In the genomic region with DNA sequence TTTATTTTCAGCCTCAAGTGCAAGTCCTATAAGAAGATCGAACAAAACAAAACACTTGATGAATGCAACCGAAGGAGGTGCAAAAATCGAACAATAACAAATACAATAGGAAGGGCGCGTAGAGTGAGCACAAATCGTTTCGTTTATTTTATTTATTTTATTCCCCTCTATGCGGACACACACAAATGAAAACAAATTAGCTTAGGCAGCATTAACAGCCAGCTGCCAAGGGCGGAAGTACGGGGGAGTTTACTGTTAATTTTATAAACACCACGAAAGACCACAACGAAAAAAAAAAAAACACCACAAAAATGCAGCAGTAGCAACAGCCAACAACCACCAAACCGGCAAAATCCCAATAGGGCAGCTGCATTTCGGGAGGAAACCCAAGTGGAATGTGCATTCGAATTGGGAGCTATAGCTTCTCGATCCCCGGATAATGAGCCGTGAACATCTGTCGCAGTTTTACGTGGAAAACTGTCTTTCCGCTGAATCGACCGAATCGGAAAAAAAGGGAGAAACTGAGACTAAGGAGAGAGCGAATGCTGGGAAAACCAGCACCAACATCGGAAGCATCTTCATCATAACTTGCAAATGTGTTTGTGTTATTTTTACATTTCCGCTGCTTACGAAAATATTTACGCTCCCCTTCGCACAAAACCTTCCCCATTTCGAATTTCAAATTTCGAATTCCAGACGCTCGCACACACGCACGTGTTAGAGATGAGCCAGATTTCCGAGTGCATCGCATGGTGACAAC, we compare ENCODE assay signal across 2 fruit fly cellular contexts.
TF ChIP-seq lines count a peak whose summit lies in the region.

No protein-coding gene starts in this region.

- no peak for TF ChIP-seq CTCF in whole organism, embryonic (GFP tag; optimal IDR thresholded peaks at IDR 0.05; lab: Kevin White, UChicago)

TF ChIP-seq in whole organism, adult, 20 proteins besides CTCF, POLR2A, EP300 and RAD21:
- TF ChIP-seq tj (GFP tag; optimal IDR thresholded peaks at IDR 0.05; lab: Kevin White, UChicago) = peak; percentile 58
- TF ChIP-seq pad (GFP tag; optimal IDR thresholded peaks at IDR 0.05; lab: Kevin White, UChicago) = peak; percentile 13
- TF ChIP-seq CG5204 (GFP tag; optimal IDR thresholded peaks at IDR 0.05; lab: Kevin White, UChicago) = no peak
- TF ChIP-seq toe (GFP tag; optimal IDR thresholded peaks at IDR 0.05; lab: Kevin White, UChicago) = no peak
- TF ChIP-seq CG7101 (tag; optimal IDR thresholded peaks at IDR 0.05; lab: Kevin White, UChicago) = no peak
- TF ChIP-seq CG12768 (GFP tag; optimal IDR thresholded peaks at IDR 0.05; lab: Kevin White, UChicago) = no peak
TF ChIP-seq in whole organism, adult: peak in this region for 2.

TF ChIP-seq in whole organism, embryonic, 481 proteins besides CTCF, POLR2A, EP300 and RAD21:
- TF ChIP-seq nerfin-1 (tag; optimal IDR thresholded peaks at IDR 0.05; lab: Kevin White, UChicago) = peak; percentile 57
- TF ChIP-seq CG12769 (tag; optimal IDR thresholded peaks at IDR 0.05; lab: Kevin White, UChicago) = peak; percentile 19
- no peak for TF ChIP-seq dmrt11E (tag; optimal IDR thresholded peaks at IDR 0.05; lab: Kevin White, UChicago)
- 0 out of 3 replicates have a peak, but pooled peaks have one; percentile 4 for TF ChIP-seq otp (GFP tag; IDR thresholded peaks at IDR 0.05; lab: Robert Waterston, UW)
- no peak for TF ChIP-seq al (GFP tag; IDR thresholded peaks at IDR 0.05; lab: Robert Waterston, UW)
- TF ChIP-seq run (tag; optimal IDR thresholded peaks at IDR 0.05; lab: Kevin White, UChicago) = peak; percentile 14
- TF ChIP-seq twi (tag; optimal IDR thresholded peaks at IDR 0.05; lab: Kevin White, UChicago) = peak; percentile 45
- no peak for TF ChIP-seq psq (GFP tag; optimal IDR thresholded peaks at IDR 0.05; lab: Kevin White, UChicago)
- TF ChIP-seq chm (GFP tag; IDR thresholded peaks at IDR 0.05; lab: Robert Waterston, UW) = 0 out of 2 replicates have a peak, but pooled peaks have one; percentile 12
- TF ChIP-seq kah (GFP tag; optimal IDR thresholded peaks at IDR 0.05; lab: Kevin White, UChicago) = peak; percentile 78
- TF ChIP-seq ac (GFP tag; optimal IDR thresholded peaks at IDR 0.05; lab: Kevin White, UChicago) = peak; percentile 20
- peak; percentile 66 to 86 for TF ChIP-seq insv (GFP tag; optimal IDR thresholded peaks at IDR 0.05; lab: Kevin White, UChicago)
- TF ChIP-seq zfh1 (GFP tag; IDR thresholded peaks at IDR 0.05; lab: Robert Waterston, UW) = no peak
- peak; percentile 54 for TF ChIP-seq sqz (GFP tag; optimal IDR thresholded peaks at IDR 0.05; lab: Kevin White, UChicago)
- TF ChIP-seq CG8089 (GFP tag; optimal IDR thresholded peaks at IDR 0.05; lab: Kevin White, UChicago) = no peak
- no peak for TF ChIP-seq ranshi (GFP tag; IDR thresholded peaks at IDR 0.05; lab: Robert Waterston, UW)
- peak; percentile 47 for TF ChIP-seq gsb-n (tag; optimal IDR thresholded peaks at IDR 0.05; lab: Kevin White, UChicago)
- peak; percentile 0 for TF ChIP-seq da (GFP tag; optimal IDR thresholded peaks at IDR 0.05; lab: Kevin White, UChicago)
- TF ChIP-seq gcm (GFP tag; optimal IDR thresholded peaks at IDR 0.05; lab: Kevin White, UChicago) = peak; percentile 84
- TF ChIP-seq pros (GFP tag; optimal IDR thresholded peaks at IDR 0.05; lab: Kevin White, UChicago) = peak; percentile 66
- TF ChIP-seq sd (tag; optimal IDR thresholded peaks at IDR 0.05; lab: Kevin White, UChicago) = peak; percentile 80
- no peak for TF ChIP-seq pfk (GFP tag; optimal IDR thresholded peaks at IDR 0.05; lab: Kevin White, UChicago)
- TF ChIP-seq sens (GFP tag; lab: Kevin White, UChicago) = peak; percentile 50
- 0 out of 2 replicates have a peak, but pooled peaks have one; percentile 23 for TF ChIP-seq bbx (GFP tag; IDR thresholded peaks at IDR 0.05; lab: Robert Waterston, UW; ENCODE audit: partially characterized antibody)
- peak in 1 of 3 experiments; percentile 8 for TF ChIP-seq Stat92E (GFP tag; optimal IDR thresholded peaks at IDR 0.05; lab: Kevin White, UChicago)
- TF ChIP-seq CG2199 (GFP tag; IDR thresholded peaks at IDR 0.05; lab: Robert Waterston, UW) = peak; percentile 54; the same call in 1 of the 3 replicates
- TF ChIP-seq Ets65A (GFP tag; lab: Kevin White, UChicago) = peak; percentile 47
- no peak for TF ChIP-seq nau (GFP tag; optimal IDR thresholded peaks at IDR 0.05; lab: Kevin White, UChicago)
- peak; percentile 93 for TF ChIP-seq Elba2 (GFP tag; optimal IDR thresholded peaks at IDR 0.05; lab: Kevin White, UChicago)
